Worm (Caenorhabditis elegans) whole organism, midembryonic: Measurements from ENCODE around the gene cyp-33C5.

Source experiments
- T22C8.4 ChIP-seq: fragments of 200-800 bp; sonication (Bioruptor generic); IDR thresholded peaks from 2 replicates; pipeline ENCODE4 v1.3.6; 2022; ENCODE audit warnings: missing genetic modification characterization, missing compliant biosample characterization
- cog-1 ChIP-seq: sonication (generic microtip); optimal IDR thresholded peaks from 2 replicates; lab custom pipeline; 2016; ENCODE audit warnings: missing genetic modification characterization, missing compliant biosample characterization
- flt-1 ChIP-seq: fragments of 200-800 bp; sonication (Bioruptor generic); IDR thresholded peaks from 2 replicates; pipeline ENCODE4 v1.3.6; 2022; ENCODE audit warnings: missing genetic modification characterization, missing compliant biosample characterization
- klf-2 ChIP-seq: fragments of 200-800 bp; sonication (Bioruptor generic); conservative IDR thresholded peaks from 2 replicates; pipeline ENCODE4 v1.3.6; 2022; ENCODE audit warnings: missing genetic modification reagents, missing genetic modification characterization, missing compliant biosample characterization
- med-1 ChIP-seq: sonication (generic microtip); optimal IDR thresholded peaks from 2 replicates; lab custom pipeline; 2017; ENCODE audit warnings: missing genetic modification characterization, mild to moderate bottlenecking, missing compliant biosample characterization, antibody characterized with exemption, missing genetic modification reagents; ENCODE audit not compliant: insufficient read depth
- ref-1 ChIP-seq: fragments of 200-800 bp; sonication (Bioruptor generic); conservative IDR thresholded peaks from 2 replicates; pipeline ENCODE4 v1.3.6; 2022; ENCODE audit warnings: missing genetic modification reagents, missing genetic modification characterization, missing compliant biosample characterization
- tab-1 ChIP-seq: fragments of 200-800 bp; sonication (Bioruptor generic); IDR thresholded peaks from 2 replicates; pipeline ENCODE4 v1.3.6; 2022; ENCODE audit warnings: missing genetic modification characterization, missing compliant biosample characterization
- ztf-23 ChIP-seq: fragments of 200-800 bp; sonication (Bioruptor generic); IDR thresholded peaks from 2 replicates; pipeline ENCODE4 v1.3.6; 2022; ENCODE audit warnings: missing genetic modification reagents, missing genetic modification characterization, missing compliant biosample characterization
- ztf-29 ChIP-seq: fragments of 200-800 bp; sonication (Bioruptor generic); IDR thresholded peaks from 2 replicates; pipeline ENCODE4 v1.3.6; 2022; ENCODE audit warnings: missing genetic modification reagents, missing genetic modification characterization, missing compliant biosample characterization

ce11 chrV:2274253-2274892 is 29.6 kb downstream of the cyp-33C5 start, which contains the start of the genes Y5H2A.4 and abu-4:
- TF ChIP-seq ztf-29 (GFP tag; lab: Robert Waterston, UW) = no peak
- no peak for TF ChIP-seq ref-1 (GFP tag; lab: Robert Waterston, UW)
- TF ChIP-seq med-1 (GFP tag; lab: Kevin White, UChicago) = no peak
- TF ChIP-seq ztf-23 (GFP tag; lab: Robert Waterston, UW) = no peak
- TF ChIP-seq flt-1 (GFP tag; lab: Robert Waterston, UW) = no peak
- TF ChIP-seq klf-2 = no peak
- no peak for TF ChIP-seq T22C8.4 (GFP tag; lab: Robert Waterston, UW)
- TF ChIP-seq tab-1 (GFP tag; lab: Robert Waterston, UW) = no peak
- TF ChIP-seq cog-1 (tag; lab: Kevin White, UChicago) = no peak
